Fruit fly (Drosophila melanogaster) whole organism, embryonic: ENCODE results near the gene smash.
A peak's percentile ranks its signal among the peaks of the same experiment; 100 is the strongest.

Source experiments
- Abd-B ChIP-seq: fragments of 200-800 bp; sonication (Bioruptor generic); optimal IDR thresholded peaks from 2 replicates; lab custom pipeline; 2018; ENCODE audit warnings: missing biosample characterization, mild to moderate bottlenecking, missing genetic modification characterization, moderate library complexity
- Adf1 ChIP-seq: fragments of 200-800 bp; sonication (Bioruptor generic); IDR thresholded peaks from 2 replicates; pipeline ENCODE4 v1.3.6; 2022; ENCODE audit warnings: missing biosample characterization, missing genetic modification characterization
- CG1024 ChIP-seq: fragments of 200-800 bp; sonication (Bioruptor generic); IDR thresholded peaks from 2 replicates; pipeline ENCODE4 v1.3.6; 2022; ENCODE audit warnings: missing biosample characterization, missing genetic modification characterization
- CG11247 ChIP-seq: fragments of 200-800 bp; sonication (Bioruptor generic); IDR thresholded peaks from 2 replicates; pipeline ENCODE4 v1.3.6; 2022; ENCODE audit warnings: missing biosample characterization, missing genetic modification characterization
- CG12071 ChIP-seq: fragments of 200-800 bp; sonication (Bioruptor generic); optimal IDR thresholded peaks from 3 replicates; lab custom pipeline; 2018; ENCODE audit warnings: missing biosample characterization, mild to moderate bottlenecking, missing genetic modification characterization
- CG12744 ChIP-seq: fragments of 200-800 bp; sonication (Bioruptor generic); optimal IDR thresholded peaks from 2 replicates; lab custom pipeline; 2016; ENCODE audit warnings: missing biosample characterization, missing genetic modification characterization
- CG13424 ChIP-seq: fragments of 200-800 bp; sonication (Bioruptor generic); optimal IDR thresholded peaks from 2 replicates; lab custom pipeline; 2019; ENCODE audit warnings: missing biosample characterization, mild to moderate bottlenecking, missing genetic modification characterization, moderate library complexity
- CG13775 ChIP-seq: fragments of 200-800 bp; sonication (Bioruptor generic); optimal IDR thresholded peaks from 3 replicates; lab custom pipeline; 2017; ENCODE audit warnings: missing biosample characterization, mild to moderate bottlenecking, missing genetic modification characterization
- CG13894 ChIP-seq: fragments of 200-800 bp; sonication (Bioruptor generic); optimal IDR thresholded peaks from 3 replicates; lab custom pipeline; 2018; ENCODE audit warnings: missing biosample characterization, mild to moderate bottlenecking, missing genetic modification characterization, moderate library complexity
- CG14710 ChIP-seq: fragments of 200-800 bp; sonication (Bioruptor generic); optimal IDR thresholded peaks from 3 replicates; lab custom pipeline; 2019; ENCODE audit warnings: missing biosample characterization, mild to moderate bottlenecking, missing genetic modification characterization, moderate library complexity
- CG15269 ChIP-seq: fragments of 200-800 bp; sonication (Bioruptor generic); optimal IDR thresholded peaks from 2 replicates; lab custom pipeline; 2018; ENCODE audit warnings: missing biosample characterization, mild to moderate bottlenecking, missing genetic modification characterization, moderate library complexity
- CG15601 ChIP-seq: fragments of 200-800 bp; sonication (Bioruptor generic); optimal IDR thresholded peaks from 3 replicates; lab custom pipeline; 2019; ENCODE audit warnings: missing biosample characterization, mild to moderate bottlenecking, missing genetic modification characterization, moderate library complexity
- CG15696 ChIP-seq: fragments of 200-800 bp; sonication (Bioruptor generic); optimal IDR thresholded peaks from 2 replicates; lab custom pipeline; 2019; ENCODE audit warnings: missing biosample characterization, mild to moderate bottlenecking, missing genetic modification characterization, moderate library complexity
- CG1602 ChIP-seq: fragments of 200-800 bp; sonication (Bioruptor generic); optimal IDR thresholded peaks from 3 replicates; lab custom pipeline; 2016; ENCODE audit warnings: missing biosample characterization, missing genetic modification characterization
- CG16863 ChIP-seq: fragments of 200-800 bp; sonication (Bioruptor generic); optimal IDR thresholded peaks from 3 replicates; lab custom pipeline; 2016; ENCODE audit warnings: missing biosample characterization, missing genetic modification characterization
- CG17612 ChIP-seq: fragments of 200-800 bp; sonication (Bioruptor generic); IDR thresholded peaks from 2 replicates; pipeline ENCODE4 v1.3.6; 2022; ENCODE audit warnings: missing biosample characterization, missing genetic modification characterization
- CG18764 ChIP-seq: fragments of 200-800 bp; sonication (Bioruptor generic); optimal IDR thresholded peaks from 3 replicates; lab custom pipeline; 2016; ENCODE audit warnings: missing biosample characterization, missing genetic modification characterization
- CG2199 ChIP-seq: fragments of 200-800 bp; sonication (Bioruptor generic); IDR thresholded peaks from 3 replicates; pipeline ENCODE4 v1.3.6; 2022; ENCODE audit warnings: missing biosample characterization, missing genetic modification characterization
- CG2889 ChIP-seq: fragments of 200-800 bp; sonication (Bioruptor generic); IDR thresholded peaks from 3 replicates; pipeline ENCODE4 v1.3.6; 2022; ENCODE audit warnings: missing biosample characterization, missing genetic modification characterization
- CG32532 ChIP-seq: fragments of 200-800 bp; sonication (Bioruptor generic); IDR thresholded peaks from 2 replicates; pipeline ENCODE4 v1.3.6; 2022; ENCODE audit warnings: missing biosample characterization, missing genetic modification characterization
- CG6689 ChIP-seq: fragments of 200-800 bp; sonication (Bioruptor generic); IDR thresholded peaks from 2 replicates; pipeline ENCODE4 v1.3.6; 2022; ENCODE audit warnings: missing biosample characterization, missing genetic modification characterization
- CG9817 ChIP-seq: fragments of 200-800 bp; sonication (Bioruptor generic); optimal IDR thresholded peaks from 2 replicates; lab custom pipeline; 2018; ENCODE audit warnings: missing biosample characterization, mild to moderate bottlenecking, missing genetic modification characterization, moderate library complexity
- CHES-1-like ChIP-seq: fragments of 200-800 bp; sonication (Bioruptor generic); optimal IDR thresholded peaks from 2 replicates; lab custom pipeline; 2016; ENCODE audit warnings: missing biosample characterization, missing genetic modification characterization
- D19B ChIP-seq: fragments of 200-800 bp; sonication (Bioruptor generic); optimal IDR thresholded peaks from 2 replicates; lab custom pipeline; 2017; ENCODE audit warnings: missing biosample characterization, mild to moderate bottlenecking, missing genetic modification characterization
- Dfd ChIP-seq, 2 experiments: fragments of >200 bp; optimal IDR thresholded peaks; 2 replicates each; lab custom pipeline; 2017; ENCODE audit warnings: missing biosample characterization in 2 of 2, missing genetic modification characterization in 2 of 2
- Elba2 ChIP-seq: fragments of 200-800 bp; sonication (Bioruptor generic); optimal IDR thresholded peaks from 3 replicates; lab custom pipeline; 2016; ENCODE audit warnings: missing biosample characterization, missing genetic modification characterization
- Mad ChIP-seq: fragments of 200-800 bp; sonication (Bioruptor generic); optimal IDR thresholded peaks from 2 replicates; lab custom pipeline; 2016; ENCODE audit warnings: missing biosample characterization, missing genetic modification characterization
- Side ChIP-seq: fragments of 200-800 bp; sonication (Bioruptor generic); optimal IDR thresholded peaks from 2 replicates; lab custom pipeline; 2016; ENCODE audit warnings: missing biosample characterization, missing genetic modification characterization
- Six4 ChIP-seq: fragments of 200-800 bp; sonication (Bioruptor generic); optimal IDR thresholded peaks from 2 replicates; lab custom pipeline; 2016; ENCODE audit warnings: missing biosample characterization, missing genetic modification characterization
- Trl ChIP-seq, 3 experiments: fragments of >200 bp in 2 of 3; fragments of 200-800 bp in 1 of 3; sonication (Bioruptor generic) in 1 of 3; optimal IDR thresholded peaks; 2 replicates in 1 of 3; 3 replicates in 2 of 3; lab custom pipeline; 2016 to 2017; ENCODE audit warnings: missing biosample characterization in 1 of 3, missing genetic modification characterization in 1 of 3
- bsh ChIP-seq, 2 experiments: fragments of 200-800 bp; sonication (Bioruptor generic); optimal IDR thresholded peaks; 2 replicates each; lab custom pipeline; 2017 to 2018; ENCODE audit warnings: mild to moderate bottlenecking in 2 of 2, missing biosample characterization in 2 of 2, missing genetic modification characterization in 2 of 2, moderate library complexity in 1 of 2
- corto ChIP-seq: fragments of 200-800 bp; sonication (Bioruptor generic); optimal IDR thresholded peaks from 2 replicates; lab custom pipeline; 2016; ENCODE audit warnings: missing biosample characterization, mild to moderate bottlenecking, missing genetic modification characterization, moderate library complexity
- croc ChIP-seq: fragments of 200-800 bp; sonication (Bioruptor generic); conservative IDR thresholded peaks from 3 replicates; pipeline ENCODE4 v1.3.6; 2022; ENCODE audit warnings: missing biosample characterization, missing genetic modification characterization
- ewg ChIP-seq: fragments of 200-800 bp; sonication (Bioruptor generic); optimal IDR thresholded peaks from 3 replicates; lab custom pipeline; 2017; ENCODE audit warnings: mild to moderate bottlenecking, missing biosample characterization, missing genetic modification reagents, missing genetic modification characterization
- fd3F ChIP-seq: fragments of 200-800 bp; sonication (Bioruptor generic); optimal IDR thresholded peaks from 2 replicates; lab custom pipeline; 2018; ENCODE audit warnings: missing biosample characterization, mild to moderate bottlenecking, missing genetic modification characterization, moderate library complexity
- gce ChIP-seq: fragments of 200-800 bp; sonication (Bioruptor generic); IDR thresholded peaks from 3 replicates; pipeline ENCODE4 v1.3.6; 2022; ENCODE audit warnings: missing biosample characterization, missing genetic modification characterization
- gfzf ChIP-seq: fragments of 200-800 bp; sonication (Bioruptor generic); optimal IDR thresholded peaks from 2 replicates; lab custom pipeline; 2016; ENCODE audit warnings: missing biosample characterization, mild to moderate bottlenecking, missing genetic modification characterization, moderate library complexity
- grau ChIP-seq: fragments of 200-800 bp; optimal IDR thresholded peaks from 3 replicates; lab custom pipeline; 2019; ENCODE audit warnings: missing biosample characterization, mild to moderate bottlenecking, missing genetic modification characterization, moderate library complexity
- ham ChIP-seq: fragments of 200-800 bp; sonication (Bioruptor generic); IDR thresholded peaks from 2 replicates; pipeline ENCODE4 v1.3.6; 2022; ENCODE audit warnings: missing biosample characterization, missing genetic modification characterization
- ind ChIP-seq: fragments of 200-800 bp; sonication (Bioruptor generic); optimal IDR thresholded peaks from 3 replicates; lab custom pipeline; 2016; ENCODE audit warnings: missing biosample characterization, missing genetic modification characterization
- lilli ChIP-seq: fragments of 200-800 bp; sonication (Bioruptor generic); optimal IDR thresholded peaks from 3 replicates; lab custom pipeline; 2016; ENCODE audit warnings: missing biosample characterization, missing genetic modification characterization
- luna ChIP-seq: fragments of 200-800 bp; sonication (Bioruptor generic); optimal IDR thresholded peaks from 2 replicates; lab custom pipeline; 2016; ENCODE audit warnings: missing biosample characterization, missing genetic modification characterization
- org-1 ChIP-seq: fragments of 200-800 bp; sonication (Bioruptor generic); optimal IDR thresholded peaks from 2 replicates; lab custom pipeline; 2017; ENCODE audit warnings: missing biosample characterization, missing genetic modification characterization
- otp ChIP-seq: fragments of 200-800 bp; sonication (Bioruptor generic); IDR thresholded peaks from 3 replicates; pipeline ENCODE4, ENCODE4 v1.3.6; 2022; ENCODE audit warnings: missing biosample characterization, missing genetic modification characterization
- pzg ChIP-seq: fragments of 200-800 bp; sonication (Bioruptor generic); optimal IDR thresholded peaks from 3 replicates; lab custom pipeline; 2018; ENCODE audit warnings: missing biosample characterization, mild to moderate bottlenecking, missing genetic modification characterization, moderate library complexity
- salm ChIP-seq: fragments of 200-800 bp; sonication (Bioruptor generic); optimal IDR thresholded peaks from 2 replicates; lab custom pipeline; 2018; ENCODE audit warnings: missing biosample characterization, mild to moderate bottlenecking, missing genetic modification characterization
- sens-2 ChIP-seq: fragments of 200-800 bp; sonication (Bioruptor generic); IDR thresholded peaks from 2 replicates; pipeline ENCODE4 v1.3.6; 2022; ENCODE audit warnings: missing biosample characterization, missing genetic modification characterization
- sima ChIP-seq: fragments of 200-800 bp; sonication (Bioruptor generic); optimal IDR thresholded peaks from 2 replicates; lab custom pipeline; 2016; ENCODE audit warnings: missing biosample characterization, missing genetic modification characterization
- ttk ChIP-seq: fragments of 200-800 bp; sonication (Bioruptor generic); IDR thresholded peaks from 2 replicates; pipeline ENCODE4 v2.1.2; 2022; ENCODE audit warnings: missing biosample characterization, missing genetic modification characterization
- wdn ChIP-seq: fragments of 200-800 bp; sonication (Bioruptor generic); IDR thresholded peaks from 2 replicates; pipeline ENCODE4 v1.3.6; 2022; ENCODE audit warnings: missing biosample characterization, missing genetic modification characterization
- wek ChIP-seq: fragments of 200-800 bp; sonication (Bioruptor generic); optimal IDR thresholded peaks from 3 replicates; lab custom pipeline; 2018; ENCODE audit warnings: missing biosample characterization, mild to moderate bottlenecking, missing genetic modification characterization, moderate library complexity

smash gene

DNA sequence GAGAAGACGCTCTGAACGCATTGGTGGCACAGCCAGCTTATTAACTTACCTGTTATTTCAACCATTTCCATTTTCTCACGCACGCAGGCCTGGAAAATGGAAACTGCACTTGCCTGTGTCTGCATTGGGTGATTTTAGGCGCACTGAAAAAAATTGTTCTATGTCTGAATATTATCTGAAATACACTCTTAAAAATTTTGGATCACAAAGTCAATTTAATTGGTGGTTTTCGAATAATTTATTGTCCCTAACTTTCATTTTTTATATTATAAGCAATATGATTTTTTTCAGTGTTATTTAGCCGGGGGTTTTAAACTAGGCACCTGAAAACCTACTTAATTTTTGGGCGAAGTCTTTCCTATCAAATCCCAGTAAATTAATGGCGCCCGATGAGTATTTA lies 3.7 kb downstream of the smash start (continued):
- peak; percentile 67 for TF ChIP-seq grau (tag; lab: Kevin White, UChicago)
- TF ChIP-seq D19B (GFP tag; lab: Kevin White, UChicago), result peak; percentile 24
- TF ChIP-seq Dfd (GFP tag; optimal IDR thresholded peaks at IDR 0.05; lab: Kevin White, UChicago), result no peak
- TF ChIP-seq Trl (optimal IDR thresholded peaks at IDR 0.05; lab: Kevin White, UChicago), result no peak
- peak; percentile 72 for TF ChIP-seq Trl (GFP tag; optimal IDR thresholded peaks at IDR 0.05; lab: Kevin White, UChicago)
- TF ChIP-seq Six4, result peak; percentile 73
- TF ChIP-seq CG2199 (GFP tag; lab: Robert Waterston, UW), result peak; percentile 92
- TF ChIP-seq CHES-1-like (GFP tag; lab: Kevin White, UChicago), result peak; percentile 31
- TF ChIP-seq CG12744 (GFP tag; lab: Kevin White, UChicago), result no peak
- TF ChIP-seq CG15696, result peak; percentile 93
- peak; percentile 68 for TF ChIP-seq CG13424
- no peak for TF ChIP-seq CG13894 (tag; lab: Kevin White, UChicago)
- no peak for TF ChIP-seq ham (GFP tag; lab: Robert Waterston, UW)
- no peak for TF ChIP-seq fd3F (GFP tag; lab: Kevin White, UChicago)
- peak; percentile 62 for TF ChIP-seq CG15269 (tag; lab: Kevin White, UChicago)
- TF ChIP-seq CG16863, result no peak
- peak; percentile 64 for TF ChIP-seq org-1 (GFP tag; lab: Kevin White, UChicago)
- no peak for TF ChIP-seq wek (GFP tag; lab: Kevin White, UChicago)
- no peak for TF ChIP-seq gfzf (GFP tag; lab: Kevin White, UChicago)
- TF ChIP-seq Adf1 (GFP tag; lab: Robert Waterston, UW), result no peak
- peak; percentile 87 for TF ChIP-seq CG1024
- peak; percentile 74; the same call in 2 of the 3 replicates for TF ChIP-seq otp
- TF ChIP-seq CG1602, result peak; percentile 53
- TF ChIP-seq CG17612 (GFP tag; lab: Robert Waterston, UW), result peak; percentile 58; the same call in 1 of the 2 replicates
- TF ChIP-seq CG15601 (tag; lab: Kevin White, UChicago), result peak; percentile 49
- TF ChIP-seq croc (GFP tag; lab: Robert Waterston, UW), result peak; percentile 77; the same call in 2 of the 3 replicates
- TF ChIP-seq CG2889 (GFP tag; lab: Robert Waterston, UW), result 0 out of 3 replicates have a peak, but pooled peaks have one; percentile 56
- peak; percentile 73 for TF ChIP-seq Side (GFP tag; lab: Kevin White, UChicago)
- TF ChIP-seq bsh (GFP tag; optimal IDR thresholded peaks at IDR 0.05; lab: Kevin White, UChicago), result peak; percentile 3 to 74
- peak; percentile 77 for TF ChIP-seq ttk (GFP tag; lab: Robert Waterston, UW)
- peak; percentile 80 for TF ChIP-seq Abd-B
- peak; percentile 67 for TF ChIP-seq CG12071
- peak; percentile 59 for TF ChIP-seq salm (tag; lab: Kevin White, UChicago)
- TF ChIP-seq CG9817 (tag; lab: Kevin White, UChicago), result peak; percentile 51
- peak; percentile 53 for TF ChIP-seq CG11247 (GFP tag; lab: Robert Waterston, UW)
- TF ChIP-seq corto (GFP tag; lab: Kevin White, UChicago), result no peak
- TF ChIP-seq CG6689 (GFP tag; lab: Robert Waterston, UW), result peak; percentile 90
- peak; percentile 41 for TF ChIP-seq CG13775 (GFP tag; lab: Kevin White, UChicago)
- peak; percentile 39 for TF ChIP-seq lilli
- peak; percentile 93 for TF ChIP-seq CG14710
- TF ChIP-seq sima (GFP tag; lab: Kevin White, UChicago), result no peak
- peak; percentile 72 for TF ChIP-seq CG32532 (GFP tag; lab: Robert Waterston, UW)
- TF ChIP-seq Mad (GFP tag; lab: Kevin White, UChicago), result no peak
- TF ChIP-seq pzg (GFP tag; lab: Kevin White, UChicago), result no peak
- peak; percentile 53; the same call in 1 of the 2 replicates for TF ChIP-seq sens-2 (GFP tag; lab: Robert Waterston, UW)
- TF ChIP-seq luna (GFP tag; lab: Kevin White, UChicago), result no peak
- peak; percentile 81 for TF ChIP-seq gce (GFP tag; lab: Robert Waterston, UW)
- peak; percentile 71 for TF ChIP-seq ind (GFP tag; lab: Kevin White, UChicago)
- TF ChIP-seq ewg (GFP tag; lab: Kevin White, UChicago), result no peak
- TF ChIP-seq CG18764 (GFP tag; lab: Kevin White, UChicago), result peak; percentile 73
- TF ChIP-seq wdn (GFP tag; lab: Robert Waterston, UW), result no peak
- TF ChIP-seq Elba2 (GFP tag; lab: Kevin White, UChicago), result peak; percentile 46
